Worm (Caenorhabditis elegans): ENCODE results near the gene B0281.4.

Gene B0281.4

ce11 chrII:2298742-2299141 lies at the start of gene B0281.4:
B0281.4 (minus strand) TSS chrII:2298842.
- TF ChIP-seq nhr-67 (tag; optimal IDR thresholded peaks at IDR 0.05) (no peak), ama-1 (optimal IDR thresholded peaks at IDR 0.05) (no peak), nhr-77 (tag; optimal IDR thresholded peaks at IDR 0.05) (no peak), tbx-2 (tag; optimal IDR thresholded peaks at IDR 0.05) (no peak), lsy-12 (tag; optimal IDR thresholded peaks at IDR 0.05) (no peak), ceh-28 (tag; optimal IDR thresholded peaks at IDR 0.05) (no peak)

- TF ChIP-seq pqm-1 (tag; optimal IDR thresholded peaks at IDR 0.05) (no peak), ceh-16 (tag; optimal IDR thresholded peaks at IDR 0.05) (no peak), nhr-67 (tag; optimal IDR thresholded peaks at IDR 0.05) (no peak), eor-1 (tag; optimal IDR thresholded peaks at IDR 0.05) (no peak), skn-1 (tag; optimal IDR thresholded peaks at IDR 0.05) (no peak), elt-2 (tag; optimal IDR thresholded peaks at IDR 0.05) (no peak), ceh-28 (tag; optimal IDR thresholded peaks at IDR 0.05) (no peak), daf-12 (tag; optimal IDR thresholded peaks at IDR 0.05) (no peak), hmg-11 (tag; optimal IDR thresholded peaks at IDR 0.05) (no peak), jun-1 (tag; optimal IDR thresholded peaks at IDR 0.05) (no peak)
Observed at ce11 chrII:2346672-2347071, 48.0 kb upstream of the B0281.4 start, which contains the start of gene F43C11.4. F43C11.4 (plus strand) TSS chrII:2346972.

- no peak for TF ChIP-seq skn-1 (tag; optimal IDR thresholded peaks at IDR 0.05)
- TF ChIP-seq nfya-1 (tag; optimal IDR thresholded peaks at IDR 0.05; ENCODE audit: insufficient read depth), result peak; percentile 51
- peak; percentile 9 for TF ChIP-seq nhr-23 (tag; optimal IDR thresholded peaks at IDR 0.05)
- TF ChIP-seq jun-1 (tag; optimal IDR thresholded peaks at IDR 0.05), result no peak
- TF ChIP-seq R02D3.7 (tag; optimal IDR thresholded peaks at IDR 0.05), result peak; percentile 87
- TF ChIP-seq ceh-82 (tag; optimal IDR thresholded peaks at IDR 0.05), result no peak
- no peak for TF ChIP-seq snpc-4 (tag; optimal IDR thresholded peaks at IDR 0.05)
- TF ChIP-seq ama-1 (optimal IDR thresholded peaks at IDR 0.05), result no peak
- peak; percentile 37 for TF ChIP-seq lin-39 (tag; optimal IDR thresholded peaks at IDR 0.05)
- peak; percentile 63 for TF ChIP-seq lin-15B (tag; optimal IDR thresholded peaks at IDR 0.05)
- TF ChIP-seq ZK546.5 (tag; optimal IDR thresholded peaks at IDR 0.05), result no peak
- no peak for TF ChIP-seq mml-1 (tag; optimal IDR thresholded peaks at IDR 0.05)
- no peak for TF ChIP-seq ztf-4 (tag; optimal IDR thresholded peaks at IDR 0.05)
- TF ChIP-seq ceh-16 (tag; optimal IDR thresholded peaks at IDR 0.05), result no peak
- TF ChIP-seq eor-1 (tag; optimal IDR thresholded peaks at IDR 0.05), result no peak
- no peak for TF ChIP-seq nhr-237 (tag; optimal IDR thresholded peaks at IDR 0.05)
- no peak for TF ChIP-seq nhr-12 (tag; optimal IDR thresholded peaks at IDR 0.05)
- peak; percentile 21 for TF ChIP-seq egl-5 (tag; optimal IDR thresholded peaks at IDR 0.05)
- no peak for TF ChIP-seq unc-39 (tag; optimal IDR thresholded peaks at IDR 0.05)
- TF ChIP-seq zag-1 (tag; optimal IDR thresholded peaks at IDR 0.05), result no peak
- no peak for TF ChIP-seq tbx-2 (tag; optimal IDR thresholded peaks at IDR 0.05)
- TF ChIP-seq nhr-77 (tag; optimal IDR thresholded peaks at IDR 0.05), result no peak
- TF ChIP-seq nhr-43 (tag; optimal IDR thresholded peaks at IDR 0.05; ENCODE audit: poor library complexity, severe bottlenecking), result no peak
- no peak for TF ChIP-seq unc-62 (GFP tag; optimal IDR thresholded peaks at IDR 0.05)
- TF ChIP-seq elt-2 (tag; optimal IDR thresholded peaks at IDR 0.05), result peak; percentile 21
- no peak for TF ChIP-seq ceh-9 (tag; optimal IDR thresholded peaks at IDR 0.05)
- peak; percentile 59 for TF ChIP-seq pha-4 (tag; optimal IDR thresholded peaks at IDR 0.05)
Observed at ce11 chrII:2342004-2342479, 43.4 kb upstream of the B0281.4 start, which contains the start of gene F43C11.6. F43C11.6 (plus strand) TSS chrII:2342429.

ce11 chrII:2341515-2341914 lies 42.9 kb upstream of the B0281.4 start, which contains the start of gene enri-1:
enri-1 (minus strand) TSS chrII:2341615.
- TF ChIP-seq nhr-67 (tag; optimal IDR thresholded peaks at IDR 0.05) (no peak), fkh-10 (GFP tag; optimal IDR thresholded peaks at IDR 0.05) (no peak)

ce11 chrII:2340974-2341373 lies 42.3 kb upstream of the B0281.4 start:
- TF ChIP-seq snpc-4 (tag; optimal IDR thresholded peaks at IDR 0.05), result no peak
- TF ChIP-seq egl-27 (tag; optimal IDR thresholded peaks at IDR 0.05), result no peak
- no peak for TF ChIP-seq ztf-4 (tag; optimal IDR thresholded peaks at IDR 0.05)
- no peak for TF ChIP-seq eor-1 (tag; optimal IDR thresholded peaks at IDR 0.05)
- no peak for TF ChIP-seq R02D3.7 (tag; optimal IDR thresholded peaks at IDR 0.05)
- TF ChIP-seq nhr-28 (tag; optimal IDR thresholded peaks at IDR 0.05), result no peak
- TF ChIP-seq fkh-10 (GFP tag; optimal IDR thresholded peaks at IDR 0.05), result no peak
- TF ChIP-seq mdl-1 (tag; optimal IDR thresholded peaks at IDR 0.05), result no peak
- no peak for TF ChIP-seq mml-1 (tag; optimal IDR thresholded peaks at IDR 0.05)
- peak; percentile 14 for TF ChIP-seq nfya-1 (tag; optimal IDR thresholded peaks at IDR 0.05; ENCODE audit: insufficient read depth)
- TF ChIP-seq nhr-76 (tag; optimal IDR thresholded peaks at IDR 0.05), result no peak
- no peak for TF ChIP-seq pqm-1 (tag; optimal IDR thresholded peaks at IDR 0.05)
- TF ChIP-seq pha-4 (tag; optimal IDR thresholded peaks at IDR 0.05), result no peak
- TF ChIP-seq zag-1 (tag; optimal IDR thresholded peaks at IDR 0.05), result no peak
- TF ChIP-seq ceh-82 (tag; optimal IDR thresholded peaks at IDR 0.05), result no peak
- TF ChIP-seq fos-1 (tag; optimal IDR thresholded peaks at IDR 0.05), result no peak
- no peak for TF ChIP-seq nhr-67 (tag; optimal IDR thresholded peaks at IDR 0.05)
- TF ChIP-seq sea-2 (GFP tag; optimal IDR thresholded peaks at IDR 0.05), result no peak
- no peak for TF ChIP-seq daf-12 (tag; optimal IDR thresholded peaks at IDR 0.05)
- TF ChIP-seq elt-2 (tag; optimal IDR thresholded peaks at IDR 0.05), result peak; percentile 5
- no peak for TF ChIP-seq jun-1 (tag; optimal IDR thresholded peaks at IDR 0.05)
- no peak for TF ChIP-seq egl-5 (tag; optimal IDR thresholded peaks at IDR 0.05)
- TF ChIP-seq hmg-11 (tag; optimal IDR thresholded peaks at IDR 0.05), result peak; percentile 42
- TF ChIP-seq ztf-11 (tag; optimal IDR thresholded peaks at IDR 0.05), result no peak
- peak; percentile 16 for TF ChIP-seq ceh-16 (tag; optimal IDR thresholded peaks at IDR 0.05)
